Fruit fly (Drosophila melanogaster) whole organism, embryonic: ENCODE data around the gene CG14440.

ENCODE experiments used
- Adf1 ChIP-seq: fragments of 200-800 bp; sonication (Bioruptor generic); IDR thresholded peaks from 2 replicates; pipeline ENCODE4 v1.3.6; 2022; ENCODE audit warnings: missing biosample characterization, missing genetic modification characterization
- Antp ChIP-seq: fragments of 200-800 bp; sonication (Bioruptor generic); optimal IDR thresholded peaks from 3 replicates; lab custom pipeline; 2016; ENCODE audit warnings: missing biosample characterization, missing genetic modification characterization
- Bgb ChIP-seq: fragments of 200-800 bp; sonication (Bioruptor generic); IDR thresholded peaks from 2 replicates; pipeline ENCODE4 v1.3.6; 2022; ENCODE audit warnings: missing biosample characterization, missing genetic modification characterization; ENCODE audit not compliant: partially characterized antibody
- CG13287 ChIP-seq: fragments of 200-800 bp; sonication (Bioruptor generic); IDR thresholded peaks from 2 replicates; pipeline ENCODE4 v1.3.6; 2022; ENCODE audit warnings: missing biosample characterization, missing genetic modification characterization; ENCODE audit not compliant: partially characterized antibody
- CG13296 ChIP-seq: fragments of 200-800 bp; sonication (Bioruptor generic); optimal IDR thresholded peaks from 3 replicates; lab custom pipeline; 2018; ENCODE audit warnings: missing biosample characterization, mild to moderate bottlenecking, missing genetic modification characterization
- CG13624 ChIP-seq: fragments of 200-800 bp; sonication (Bioruptor generic); optimal IDR thresholded peaks from 2 replicates; lab custom pipeline; 2016; ENCODE audit warnings: missing biosample characterization, missing genetic modification characterization
- CG14050 ChIP-seq: fragments of 200-800 bp; sonication (Bioruptor generic); IDR thresholded peaks from 3 replicates; pipeline ENCODE4 v1.3.6; 2022; ENCODE audit warnings: missing biosample characterization, missing genetic modification characterization
- CG14441 ChIP-seq: fragments of 200-800 bp; sonication (Bioruptor generic); IDR thresholded peaks from 2 replicates; pipeline ENCODE4 v1.3.6; 2022; ENCODE audit warnings: missing biosample characterization, missing genetic modification characterization
- CG15073 ChIP-seq: fragments of 200-800 bp; sonication (Bioruptor generic); optimal IDR thresholded peaks from 2 replicates; lab custom pipeline; 2016; ENCODE audit warnings: missing biosample characterization, missing genetic modification characterization
- CG15514 ChIP-seq: fragments of 200-800 bp; sonication (Bioruptor generic); optimal IDR thresholded peaks from 3 replicates; lab custom pipeline; 2017; ENCODE audit warnings: missing biosample characterization, missing genetic modification characterization, mild to moderate bottlenecking, moderate library complexity, missing genetic modification reagents
- CG1603 ChIP-seq: fragments of 200-800 bp; sonication (Bioruptor generic); optimal IDR thresholded peaks from 2 replicates; lab custom pipeline; 2019; ENCODE audit warnings: missing biosample characterization, mild to moderate bottlenecking, missing genetic modification characterization, moderate library complexity
- CG16815 ChIP-seq: fragments of 200-800 bp; sonication (Bioruptor generic); optimal IDR thresholded peaks from 3 replicates; lab custom pipeline; 2017; ENCODE audit warnings: missing biosample characterization, mild to moderate bottlenecking, missing genetic modification characterization
- Dad ChIP-seq: fragments of 200-800 bp; sonication (Bioruptor generic); optimal IDR thresholded peaks from 3 replicates; lab custom pipeline; 2016; ENCODE audit warnings: missing biosample characterization, missing genetic modification characterization
- Ets97D ChIP-seq: fragments of 200-800 bp; sonication (Bioruptor generic); optimal IDR thresholded peaks from 3 replicates; lab custom pipeline; 2016; ENCODE audit warnings: missing biosample characterization, missing genetic modification characterization
- Hmx ChIP-seq: fragments of 200-800 bp; sonication (Bioruptor generic); optimal IDR thresholded peaks from 2 replicates; lab custom pipeline; 2016; ENCODE audit warnings: missing biosample characterization, missing genetic modification characterization
- Mad ChIP-seq: fragments of 200-800 bp; sonication (Bioruptor generic); optimal IDR thresholded peaks from 2 replicates; lab custom pipeline; 2016; ENCODE audit warnings: missing biosample characterization, missing genetic modification characterization
- Med ChIP-seq: fragments of 200-800 bp; sonication (Bioruptor generic); peaks from one replicate; lab custom pipeline; 2016; ENCODE audit warnings: missing biosample characterization, missing genetic modification characterization, mild to moderate bottlenecking, inconsistent platforms, moderate library complexity
- Myb ChIP-seq: fragments of 200-800 bp; sonication (Bioruptor generic); optimal IDR thresholded peaks from 2 replicates; lab custom pipeline; 2016; ENCODE audit warnings: missing biosample characterization, missing genetic modification characterization
- Neu2 ChIP-seq: fragments of 200-800 bp; sonication (Bioruptor generic); optimal IDR thresholded peaks from 3 replicates; lab custom pipeline; 2016; ENCODE audit warnings: missing biosample characterization, missing genetic modification characterization, borderline replicate concordance
- Oli ChIP-seq: fragments of 200-800 bp; sonication (Bioruptor generic); optimal IDR thresholded peaks from 2 replicates; lab custom pipeline; 2018; ENCODE audit warnings: missing biosample characterization, mild to moderate bottlenecking, missing genetic modification characterization, moderate library complexity
- Opbp ChIP-seq: fragments of 200-800 bp; sonication (Bioruptor generic); IDR thresholded peaks from 3 replicates; pipeline ENCODE4 v1.3.6; 2022; ENCODE audit warnings: missing biosample characterization, missing genetic modification characterization; ENCODE audit not compliant: partially characterized antibody
- Pdp1 ChIP-seq, 2 experiments: fragments of 200-800 bp; sonication (Bioruptor generic); optimal IDR thresholded peaks; 3 replicates each; lab custom pipeline; 2016; ENCODE audit warnings: missing biosample characterization in 2 of 2, missing genetic modification characterization in 2 of 2, mild to moderate bottlenecking in 1 of 2, moderate library complexity in 1 of 2
- Poxn ChIP-seq: fragments of 200-800 bp; sonication (Bioruptor generic); IDR thresholded peaks from 2 replicates; pipeline ENCODE4 v1.3.6; 2022; ENCODE audit warnings: missing biosample characterization, missing genetic modification characterization
- Trl ChIP-seq, 3 experiments: fragments of >200 bp in 2 of 3; fragments of 200-800 bp in 1 of 3; sonication (Bioruptor generic) in 1 of 3; optimal IDR thresholded peaks; 2 replicates in 1 of 3; 3 replicates in 2 of 3; lab custom pipeline; 2016 to 2017; ENCODE audit warnings: missing biosample characterization in 1 of 3, missing genetic modification characterization in 1 of 3
- abd-A ChIP-seq: fragments of 200-800 bp; sonication (Bioruptor generic); optimal IDR thresholded peaks from 3 replicates; lab custom pipeline; 2019; ENCODE audit warnings: missing biosample characterization, mild to moderate bottlenecking, missing genetic modification characterization, moderate library complexity
- bsh ChIP-seq, 2 experiments: fragments of 200-800 bp; sonication (Bioruptor generic); optimal IDR thresholded peaks; 2 replicates each; lab custom pipeline; 2017 to 2018; ENCODE audit warnings: mild to moderate bottlenecking in 2 of 2, missing biosample characterization in 2 of 2, missing genetic modification characterization in 2 of 2, moderate library complexity in 1 of 2
- cas ChIP-seq: fragments of 200-800 bp; sonication (Bioruptor generic); IDR thresholded peaks from 2 replicates; pipeline ENCODE4 v1.3.6; 2022; ENCODE audit warnings: missing biosample characterization, missing genetic modification characterization
- caup ChIP-seq: fragments of 200-800 bp; sonication (Bioruptor generic); optimal IDR thresholded peaks from 3 replicates; lab custom pipeline; 2017; ENCODE audit warnings: missing biosample characterization, mild to moderate bottlenecking, missing genetic modification characterization, moderate library complexity; ENCODE audit not compliant: severe bottlenecking
- dimm ChIP-seq: fragments of 200-800 bp; sonication (Bioruptor generic); IDR thresholded peaks from 2 replicates; pipeline ENCODE4 v1.3.6; 2022; ENCODE audit warnings: missing biosample characterization, missing genetic modification characterization
- en ChIP-seq: fragments of 200-800 bp; sonication (Bioruptor generic); optimal IDR thresholded peaks from 2 replicates; lab custom pipeline; 2016; ENCODE audit warnings: missing biosample characterization, missing genetic modification characterization
- fd3F ChIP-seq: fragments of 200-800 bp; sonication (Bioruptor generic); optimal IDR thresholded peaks from 2 replicates; lab custom pipeline; 2018; ENCODE audit warnings: missing biosample characterization, mild to moderate bottlenecking, missing genetic modification characterization, moderate library complexity
- mirr ChIP-seq: fragments of 200-800 bp; sonication (Bioruptor generic); optimal IDR thresholded peaks from 3 replicates; lab custom pipeline; 2018; ENCODE audit warnings: missing biosample characterization, mild to moderate bottlenecking, missing genetic modification characterization
- nom ChIP-seq: fragments of 200-800 bp; sonication (Bioruptor generic); optimal IDR thresholded peaks from 2 replicates; lab custom pipeline; 2017; ENCODE audit warnings: missing biosample characterization, missing genetic modification characterization, mild to moderate bottlenecking, moderate library complexity, missing genetic modification reagents
- peb ChIP-seq: fragments of 200-800 bp; sonication (Bioruptor generic); IDR thresholded peaks from 2 replicates; pipeline ENCODE4 v1.3.6; 2022; ENCODE audit warnings: missing biosample characterization, missing genetic modification characterization
- run ChIP-seq: fragments of 200-800 bp; sonication (Bioruptor generic); optimal IDR thresholded peaks from 3 replicates; lab custom pipeline; 2018; ENCODE audit warnings: missing biosample characterization, mild to moderate bottlenecking, missing genetic modification characterization
- stc ChIP-seq: fragments of 200-800 bp; sonication (Bioruptor generic); IDR thresholded peaks from 2 replicates; pipeline ENCODE4 v1.3.6; 2022; ENCODE audit warnings: missing biosample characterization, missing genetic modification characterization
- trem ChIP-seq: fragments of 200-800 bp; optimal IDR thresholded peaks from 3 replicates; lab custom pipeline; 2019; ENCODE audit warnings: missing biosample characterization, mild to moderate bottlenecking, missing genetic modification characterization, moderate library complexity
- unc-4 ChIP-seq: fragments of 200-800 bp; sonication (Bioruptor generic); IDR thresholded peaks from 2 replicates; pipeline ENCODE4 v1.3.6; 2022; ENCODE audit warnings: missing biosample characterization, missing genetic modification characterization; ENCODE audit not compliant: partially characterized antibody
- wek ChIP-seq: fragments of 200-800 bp; sonication (Bioruptor generic); optimal IDR thresholded peaks from 3 replicates; lab custom pipeline; 2018; ENCODE audit warnings: missing biosample characterization, mild to moderate bottlenecking, missing genetic modification characterization, moderate library complexity
- yki ChIP-seq: fragments of >200 bp; optimal IDR thresholded peaks from 3 replicates; lab custom pipeline; 2018

The CG14440 gene

dm6 chrX:6698248-6698812 lies at the start of gene CG14440 (continued):
- TF ChIP-seq mirr (GFP tag; lab: Kevin White, UChicago) (peak; percentile 39), yki (no peak), CG1603 (tag; lab: Kevin White, UChicago) (peak; percentile 8), unc-4 (GFP tag; lab: Robert Waterston, UW) (0 out of 2 replicates have a peak, but pooled peaks have one; percentile 11), nom (GFP tag; lab: Kevin White, UChicago) (peak; percentile 33), Antp (GFP tag; lab: Kevin White, UChicago) (no peak), Ets97D (GFP tag; lab: Kevin White, UChicago) (peak; percentile 4), CG15073 (GFP tag; lab: Kevin White, UChicago) (no peak), dimm (no peak), Med (GFP tag; lab: Kevin White, UChicago) (peak; percentile 77), caup (GFP tag; lab: Kevin White, UChicago) (peak; percentile 28), CG16815 (GFP tag; lab: Kevin White, UChicago) (no peak), Mad (GFP tag; lab: Kevin White, UChicago) (no peak), Neu2 (GFP tag; lab: Kevin White, UChicago) (no peak), CG13296 (peak; percentile 48), stc (no peak), abd-A (tag; lab: Kevin White, UChicago) (peak; percentile 36), Oli (tag; lab: Kevin White, UChicago) (no peak), CG15514 (GFP tag; lab: Kevin White, UChicago) (peak; percentile 37), peb (no peak), Bgb (GFP tag; lab: Robert Waterston, UW) (no peak), CG13287 (GFP tag; lab: Robert Waterston, UW) (peak; percentile 12; the same call in 1 of the 2 replicates), Poxn (GFP tag; lab: Robert Waterston, UW) (no peak), Hmx (no peak), en (GFP tag; lab: Kevin White, UChicago) (no peak), CG13624 (no peak), Pdp1 (GFP tag; optimal IDR thresholded peaks at IDR 0.05; lab: Kevin White, UChicago) (peak in 1 of 2 experiments; percentile 51), Myb (GFP tag; lab: Kevin White, UChicago) (peak; percentile 15), bsh (GFP tag; optimal IDR thresholded peaks at IDR 0.05; lab: Kevin White, UChicago) (peak in 1 of 2 experiments; percentile 7), wek (GFP tag; lab: Kevin White, UChicago) (peak; percentile 15), CG14050 (GFP tag; lab: Robert Waterston, UW) (no peak), trem (tag; lab: Kevin White, UChicago) (no peak), fd3F (no peak)

DNA sequence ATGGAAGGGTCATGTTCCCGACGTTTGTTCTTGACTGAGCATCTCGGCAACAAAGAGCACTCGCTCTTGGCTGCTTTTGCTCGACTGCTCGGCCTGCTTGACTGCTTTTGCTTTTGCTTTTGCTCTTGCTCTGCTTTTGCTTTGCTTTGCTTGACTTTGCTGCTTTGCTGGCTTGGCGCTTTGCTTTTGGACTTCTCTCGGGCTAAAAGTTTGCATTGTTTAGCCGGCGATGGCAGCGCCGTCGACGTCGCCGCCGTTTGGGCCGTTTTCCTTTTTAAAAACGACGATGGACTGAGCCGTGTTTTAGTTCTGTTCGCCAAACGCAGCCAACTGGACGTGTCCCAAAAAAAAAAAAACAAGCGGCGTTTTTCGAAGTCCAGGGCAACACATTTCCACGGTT lies 48.9 kb upstream of the CG14440 start, which contains the start of gene CG14439:
CG14439 (plus strand) TSS at position 301 of the 400 bp plus-strand sequence.
- TF ChIP-seq Adf1 (GFP tag; lab: Robert Waterston, UW) (peak; percentile 60), CG14441 (GFP tag; lab: Robert Waterston, UW) (0 out of 2 replicates have a peak, but pooled peaks have one; percentile 8), run (no peak), cas (GFP tag; lab: Robert Waterston, UW) (no peak), Trl (optimal IDR thresholded peaks at IDR 0.05; lab: Kevin White, UChicago) (peak in 1 of 2 experiments; percentile 11), Trl (GFP tag; optimal IDR thresholded peaks at IDR 0.05; lab: Kevin White, UChicago) (no peak), Opbp (GFP tag; lab: Robert Waterston, UW) (no peak), Dad (no peak)
- TF ChIP-seq, all 482 proteins: peak for 3
